Worm (Caenorhabditis elegans) whole organism, young adult: ENCODE data around the gene C48B4.12.

Source experiments
- T26A5.8 ChIP-seq: sonication (generic microtip); optimal IDR thresholded peaks from 2 replicates; lab custom pipeline; 2016; ENCODE audit warnings: missing genetic modification characterization, missing compliant biosample characterization
- Y53F4B.3 ChIP-seq: fragments of 200-800 bp; sonication (Bioruptor generic); IDR thresholded peaks from 2 replicates; pipeline ENCODE4 v1.3.6; 2022; ENCODE audit warnings: missing genetic modification reagents, missing genetic modification characterization, missing compliant biosample characterization
- Y67H2A.10 ChIP-seq: fragments of 200-800 bp; sonication (Bioruptor generic); conservative IDR thresholded peaks from 2 replicates; pipeline ENCODE4 v1.3.6; 2022; ENCODE audit warnings: missing genetic modification reagents, missing genetic modification characterization, missing compliant biosample characterization
- ZK185.1 ChIP-seq: sonication (generic microtip); optimal IDR thresholded peaks from 2 replicates; lab custom pipeline; 2016; ENCODE audit warnings: mild to moderate bottlenecking, missing genetic modification characterization, missing compliant biosample characterization; ENCODE audit not compliant: poor library complexity, severe bottlenecking
- ama-1 ChIP-seq, 3 experiments: fragments of 150-350 bp in 1 of 3; sonication (generic microtip) in 2 of 3; optimal IDR thresholded peaks; 2 replicates each; lab custom pipeline; 2014 to 2018; ENCODE audit warnings: missing biosample characterization in 2 of 3, missing genetic modification characterization in 2 of 3, missing genetic modification reagents in 2 of 3
- bed-2 ChIP-seq: fragments of 200-800 bp; sonication (Bioruptor generic); IDR thresholded peaks from 2 replicates; pipeline ENCODE4 v1.3.6; 2022; ENCODE audit warnings: missing genetic modification reagents, missing genetic modification characterization, missing compliant biosample characterization
- ceh-91 ChIP-seq: fragments of 200-800 bp; sonication (Bioruptor generic); IDR thresholded peaks from 2 replicates; pipeline ENCODE4 v1.3.6; 2022; ENCODE audit warnings: missing genetic modification reagents, missing genetic modification characterization, missing compliant biosample characterization
- dpl-1 ChIP-seq: fragments of 150-350 bp; optimal IDR thresholded peaks from 2 replicates; lab custom pipeline; 2014; ENCODE audit warnings: missing biosample characterization, missing genetic modification reagents, missing genetic modification characterization
- egl-18 ChIP-seq: fragments of 200-800 bp; sonication (Bioruptor generic); IDR thresholded peaks from 2 replicates; pipeline ENCODE4 v1.3.6; 2022; ENCODE audit warnings: missing genetic modification reagents, missing genetic modification characterization, missing compliant biosample characterization
- ets-4 ChIP-seq: fragments of 200-800 bp; sonication (Bioruptor generic); optimal IDR thresholded peaks from 2 replicates; lab custom pipeline; 2018; ENCODE audit warnings: mild to moderate bottlenecking, missing genetic modification characterization, missing compliant biosample characterization
- mel-28 ChIP-seq: sonication (generic microtip); optimal IDR thresholded peaks from 2 replicates; lab custom pipeline; 2016; ENCODE audit warnings: borderline replicate concordance, mild to moderate bottlenecking, missing genetic modification characterization, missing compliant biosample characterization
- nhr-80 ChIP-seq: sonication (generic microtip); optimal IDR thresholded peaks from 2 replicates; lab custom pipeline; 2016; ENCODE audit warnings: missing genetic modification characterization, missing compliant biosample characterization
- unc-62 ChIP-seq: fragments of 150-350 bp; optimal IDR thresholded peaks from 2 replicates; lab custom pipeline; 2014; ENCODE audit warnings: missing biosample characterization, missing genetic modification reagents, missing genetic modification characterization

- TF ChIP-seq ZK185.1 (tag; lab: Kevin White, UChicago) = no peak
- TF ChIP-seq bed-2 (GFP tag; lab: Robert Waterston, UW) = no peak
- TF ChIP-seq T26A5.8 (tag; lab: Kevin White, UChicago) = no peak
- no peak for TF ChIP-seq mel-28 (tag; lab: Kevin White, UChicago)
- TF ChIP-seq Y67H2A.10 = no peak
- TF ChIP-seq dpl-1 (GFP tag; lab: Kevin White, UChicago) = no peak
- peak; percentile 98 for TF ChIP-seq nhr-80 (tag; lab: Kevin White, UChicago)
- no peak for TF ChIP-seq Y53F4B.3
- no peak for TF ChIP-seq unc-62 (GFP tag; lab: Kevin White, UChicago)
- peak; percentile 65 for TF ChIP-seq ets-4
- TF ChIP-seq ceh-91 (GFP tag; lab: Robert Waterston, UW) = no peak
- TF ChIP-seq ama-1 (optimal IDR thresholded peaks at IDR 0.05; lab: Kevin White, UChicago) = no peak
- no peak for TF ChIP-seq ama-1 (GFP tag; optimal IDR thresholded peaks at IDR 0.05; lab: Kevin White, UChicago)
- TF ChIP-seq egl-18 = no peak
These were observed 41.1 kb downstream of the C48B4.12 start for ce11 chrIII:9638159-9638754.
